Worm (Caenorhabditis elegans): ENCODE results near the gene pqn-35.

DNA sequence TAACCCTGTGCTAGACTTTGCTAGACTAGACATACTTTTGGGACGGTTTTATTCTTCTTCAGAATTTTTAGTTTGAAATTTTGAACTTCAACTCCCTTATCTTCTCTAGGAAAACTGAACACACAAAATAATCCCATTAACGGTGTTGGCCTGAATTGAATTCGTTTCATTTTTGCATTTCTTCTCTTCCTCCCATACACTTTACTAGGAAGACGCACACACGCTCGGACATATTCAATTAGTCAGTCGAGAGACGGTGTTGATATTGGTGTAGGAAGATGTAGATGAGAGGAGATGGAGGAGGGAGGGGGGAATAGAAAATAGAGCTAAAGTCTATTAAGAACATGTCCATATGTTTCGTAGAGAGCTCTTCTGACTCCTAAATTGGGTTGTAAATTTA is 38.1 kb upstream of the pqn-35 start:
- no peak for TF ChIP-seq elt-3 (tag; optimal IDR thresholded peaks at IDR 0.05)
- TF ChIP-seq F13H6.1 (tag; optimal IDR thresholded peaks at IDR 0.05) = no peak
- TF ChIP-seq unc-62 (GFP tag; optimal IDR thresholded peaks at IDR 0.05) = no peak
- no peak for TF ChIP-seq ztf-4 (tag; optimal IDR thresholded peaks at IDR 0.05)
- no peak for TF ChIP-seq nhr-237 (tag; optimal IDR thresholded peaks at IDR 0.05)
- no peak for TF ChIP-seq nhr-11 (tag; optimal IDR thresholded peaks at IDR 0.05)
- no peak for TF ChIP-seq aly-2 (tag; optimal IDR thresholded peaks at IDR 0.05)
- TF ChIP-seq nhr-25 (tag; optimal IDR thresholded peaks at IDR 0.05) = no peak
- no peak for TF ChIP-seq ztf-11 (tag; optimal IDR thresholded peaks at IDR 0.05)
- TF ChIP-seq fos-1 (tag; optimal IDR thresholded peaks at IDR 0.05) = no peak
- no peak for TF ChIP-seq elt-1 (tag; optimal IDR thresholded peaks at IDR 0.05)
- TF ChIP-seq unc-55 (GFP tag; optimal IDR thresholded peaks at IDR 0.05) = no peak
- TF ChIP-seq snpc-4 (tag; optimal IDR thresholded peaks at IDR 0.05) = no peak
- TF ChIP-seq unc-39 (tag; optimal IDR thresholded peaks at IDR 0.05) = no peak

Data from whole organism, L2 larva.